Worm (Caenorhabditis elegans): ENCODE results near the gene lin-37.

Gene lin-37

ce11 chrIII:7072452-7072851 lies at the start of gene lin-37:
TSS of gene lin-37 (minus strand) at chrIII:7072552.
- TF ChIP-seq ceh-8 (GFP tag; optimal IDR thresholded peaks at IDR 0.05) = no peak
- no peak for TF ChIP-seq nhr-237 (tag; optimal IDR thresholded peaks at IDR 0.05)
- no peak for TF ChIP-seq lin-35 (GFP tag; optimal IDR thresholded peaks at IDR 0.05)
- no peak for TF ChIP-seq mef-2 (tag; optimal IDR thresholded peaks at IDR 0.05)
- TF ChIP-seq dpl-1 (GFP tag; optimal IDR thresholded peaks at IDR 0.05) = no peak
- TF ChIP-seq nhr-28 (tag; optimal IDR thresholded peaks at IDR 0.05) = no peak
- TF ChIP-seq fkh-4 (tag; optimal IDR thresholded peaks at IDR 0.05; ENCODE audit: borderline replicate concordance) = no peak
- no peak for TF ChIP-seq hlh-4 (tag; optimal IDR thresholded peaks at IDR 0.05)
- TF ChIP-seq ets-5 (GFP tag; IDR thresholded peaks at IDR 0.05) = no peak
- TF ChIP-seq pag-3 (tag; optimal IDR thresholded peaks at IDR 0.05; ENCODE audit: borderline replicate concordance, insufficient read depth) = no peak
- no peak for TF ChIP-seq ceh-88 (GFP tag; IDR thresholded peaks at IDR 0.05)
- no peak for TF ChIP-seq tlp-1 (tag; optimal IDR thresholded peaks at IDR 0.05)

DNA sequence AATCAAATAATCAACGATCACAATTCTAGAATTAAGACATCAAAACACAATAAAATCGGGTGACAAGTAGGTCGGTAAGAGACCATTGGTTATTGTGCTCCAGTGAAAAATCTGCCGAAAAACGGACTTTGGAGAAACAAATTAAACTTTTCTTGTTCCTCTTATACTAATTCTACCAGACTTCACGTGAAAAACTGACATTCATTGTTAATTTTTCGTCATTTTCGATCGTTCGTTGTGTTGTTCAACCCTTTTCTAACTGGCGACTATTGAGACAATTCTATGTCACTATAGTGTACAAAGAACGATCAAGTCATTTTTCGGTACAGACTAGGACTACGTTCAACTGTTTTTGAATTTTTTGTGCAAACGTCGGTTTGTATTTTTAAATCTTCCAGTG lies 48.1 kb upstream of the lin-37 start:
- TF ChIP-seq C04F5.9 (tag; optimal IDR thresholded peaks at IDR 0.05) = no peak
- TF ChIP-seq snpc-4 (tag; optimal IDR thresholded peaks at IDR 0.05) = no peak
- TF ChIP-seq ztf-11 (tag; optimal IDR thresholded peaks at IDR 0.05) = no peak
- TF ChIP-seq lir-3 (tag; optimal IDR thresholded peaks at IDR 0.05; ENCODE audit: poor library complexity) = no peak
- TF ChIP-seq skn-1 (tag; optimal IDR thresholded peaks at IDR 0.05) = no peak
- peak; percentile 66 for TF ChIP-seq nhr-71 (tag; optimal IDR thresholded peaks at IDR 0.05)
- no peak for TF ChIP-seq nhr-237 (tag; optimal IDR thresholded peaks at IDR 0.05)
- peak; percentile 52 for TF ChIP-seq snu-23 (GFP tag; optimal IDR thresholded peaks at IDR 0.05)
- TF ChIP-seq mep-1 (tag; optimal IDR thresholded peaks at IDR 0.05) = peak; percentile 12
- TF ChIP-seq ceh-88 (GFP tag; IDR thresholded peaks at IDR 0.05) = no peak
- no peak for TF ChIP-seq C34B4.2 (tag; optimal IDR thresholded peaks at IDR 0.05)
- no peak for TF ChIP-seq ceh-8 (GFP tag; optimal IDR thresholded peaks at IDR 0.05)
- TF ChIP-seq rnt-1 (tag; optimal IDR thresholded peaks at IDR 0.05) = no peak
- TF ChIP-seq lin-15B (tag; optimal IDR thresholded peaks at IDR 0.05) = no peak
- no peak for TF ChIP-seq sup-37 (GFP tag; optimal IDR thresholded peaks at IDR 0.05)
- peak in 1 of 2 experiments; percentile 11 for TF ChIP-seq efl-1 (optimal IDR thresholded peaks at IDR 0.05)
- TF ChIP-seq efl-1 (GFP tag; optimal IDR thresholded peaks at IDR 0.05 in 1 of 2) = peak in 1 of 2 experiments; percentile 93
- peak; percentile 48 for TF ChIP-seq lin-14 (GFP tag; optimal IDR thresholded peaks at IDR 0.05)
- peak; percentile 7 for TF ChIP-seq swsn-7 (tag; optimal IDR thresholded peaks at IDR 0.05)
- TF ChIP-seq hpl-2 (GFP tag; optimal IDR thresholded peaks at IDR 0.05) = no peak
- peak; percentile 5 to 36 for TF ChIP-seq lsy-2 (tag; optimal IDR thresholded peaks at IDR 0.05)
- TF ChIP-seq xbp-1 (tag; optimal IDR thresholded peaks at IDR 0.05) = peak; percentile 30
- peak in 1 of 2 experiments; percentile 73 for TF ChIP-seq lin-35 (GFP tag; optimal IDR thresholded peaks at IDR 0.05)
- peak; percentile 64 for TF ChIP-seq elt-2 (tag; optimal IDR thresholded peaks at IDR 0.05)
- peak in 2 of 6 experiments; percentile 29 to 52 for TF ChIP-seq elt-3 (tag; optimal IDR thresholded peaks at IDR 0.05)
- TF ChIP-seq nhr-19 (GFP tag; conservative IDR thresholded peaks at IDR 0.05) = peak; percentile 98
- TF ChIP-seq sptf-1 (tag; optimal IDR thresholded peaks at IDR 0.05) = no peak
- no peak for TF ChIP-seq fos-1 (tag; optimal IDR thresholded peaks at IDR 0.05)
- TF ChIP-seq nhr-20 (tag; optimal IDR thresholded peaks at IDR 0.05) = peak; percentile 71
- TF ChIP-seq grh-1 (GFP tag; IDR thresholded peaks at IDR 0.05) = 0 out of 2 replicates have a peak, but pooled peaks have one; percentile 6
- peak; percentile 23 for TF ChIP-seq nhr-47 (tag; optimal IDR thresholded peaks at IDR 0.05)
- no peak for TF ChIP-seq unc-98 (GFP tag; IDR thresholded peaks at IDR 0.05)
- TF ChIP-seq zag-1 (tag; optimal IDR thresholded peaks at IDR 0.05) = no peak
- TF ChIP-seq unc-86 (tag; optimal IDR thresholded peaks at IDR 0.05) = no peak
- TF ChIP-seq nhr-90 (tag; optimal IDR thresholded peaks at IDR 0.05; ENCODE audit: poor library complexity) = peak; percentile 58
- TF ChIP-seq fkh-4 (tag; optimal IDR thresholded peaks at IDR 0.05; ENCODE audit: borderline replicate concordance) = no peak
- no peak for TF ChIP-seq ceh-82 (tag; optimal IDR thresholded peaks at IDR 0.05)
- TF ChIP-seq nhr-77 (tag; optimal IDR thresholded peaks at IDR 0.05) = peak; percentile 18
- no peak for TF ChIP-seq unc-130 (tag; optimal IDR thresholded peaks at IDR 0.05)
- no peak for TF ChIP-seq zip-4 (GFP tag; optimal IDR thresholded peaks at IDR 0.05)
- peak; percentile 19 for TF ChIP-seq tbx-2 (tag; optimal IDR thresholded peaks at IDR 0.05)
- TF ChIP-seq tlp-1 (tag; optimal IDR thresholded peaks at IDR 0.05) = no peak
- TF ChIP-seq blmp-1 (tag; optimal IDR thresholded peaks at IDR 0.05) = peak; percentile 41
- peak; percentile 91 for TF ChIP-seq nhr-85 (tag)
